Fruit fly (Drosophila melanogaster) S2 (cell line): Measurements from ENCODE around the gene CG43736.
A peak's percentile ranks its signal among the peaks of the same experiment; 100 is the strongest.

ENCODE experiments used
- CG8478 ChIP-seq: fragments of >200 bp; optimal IDR thresholded peaks from 2 replicates; lab custom pipeline; 2018
- CTCF ChIP-seq, 2 experiments: fragments of >200 bp; optimal IDR thresholded peaks; 2 replicates each; lab custom pipeline; 2018

- TF ChIP-seq CTCF (optimal IDR thresholded peaks at IDR 0.05; lab: Kevin White, UChicago) (peak in 1 of 2 experiments; percentile 5), CG8478 (lab: Kevin White, UChicago) (no peak)
Measured at dm6 chrX:6855366-6856200, 8.1 kb upstream of the CG43736 start.
